Worm (Caenorhabditis elegans) whole organism, L3 larva: ENCODE data around the gene scpl-4.

ENCODE experiments used
- elt-1 ChIP-seq: fragments of 150-350 bp; optimal IDR thresholded peaks from 2 replicates; lab custom pipeline; 2014; ENCODE audit warnings: missing biosample characterization, missing genetic modification characterization
- elt-3 ChIP-seq, 3 experiments: fragments of 150-350 bp in 1 of 3; sonication (generic microtip) in 2 of 3; optimal IDR thresholded peaks; 2 replicates in 2 of 3; 4 replicates in 1 of 3; lab custom pipeline; 2014 to 2017; ENCODE audit warnings: missing biosample characterization in 3 of 3, missing genetic modification characterization in 3 of 3
- nhr-25 ChIP-seq: sonication (generic microtip); optimal IDR thresholded peaks from 2 replicates; lab custom pipeline; 2017; ENCODE audit warnings: missing biosample characterization, missing genetic modification characterization

DNA sequence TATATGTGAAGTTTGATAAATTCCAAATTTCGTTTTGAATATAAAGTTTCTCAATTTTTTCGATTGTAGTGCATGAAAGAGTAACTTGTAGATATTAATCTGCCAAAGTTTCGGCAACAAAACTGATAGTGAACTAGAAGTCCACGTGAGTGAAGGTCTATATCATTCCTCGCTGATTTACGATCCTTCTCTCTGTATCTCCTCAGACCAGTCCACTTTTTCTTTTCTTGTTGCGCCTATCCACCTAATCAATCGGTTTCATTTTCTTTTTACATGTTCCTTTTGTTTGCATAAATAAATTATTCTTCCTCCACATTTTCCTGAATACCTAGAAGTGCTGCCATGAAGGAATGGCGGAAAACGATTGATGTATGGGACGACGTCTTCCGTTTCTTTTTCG, 34.8 kb upstream of the scpl-4 start:
- TF ChIP-seq nhr-25 (tag; lab: Kevin White, UChicago) (no peak), elt-3 (tag; optimal IDR thresholded peaks at IDR 0.05; lab: Kevin White, UChicago) (no peak), elt-1 (no peak)
